Fruit fly (Drosophila melanogaster): Measurements from ENCODE around the gene psd.

dm6 chr2L:5945651-5946547 lies 18.9 kb downstream of the psd start:
- no peak for TF ChIP-seq CTCF (optimal IDR thresholded peaks at IDR 0.05)
- TF ChIP-seq CG8478 (optimal IDR thresholded peaks at IDR 0.05) = no peak

Data from S2 (cell line).